Worm (Caenorhabditis elegans): ENCODE measurements around the gene F31D5.6.
"Not testable (repeated sequence)": the region's sequence is repeated elsewhere in the genome, so short reads cannot be mapped to it uniquely, and the experiment has no call there.

F31D5.6 gene

DNA sequence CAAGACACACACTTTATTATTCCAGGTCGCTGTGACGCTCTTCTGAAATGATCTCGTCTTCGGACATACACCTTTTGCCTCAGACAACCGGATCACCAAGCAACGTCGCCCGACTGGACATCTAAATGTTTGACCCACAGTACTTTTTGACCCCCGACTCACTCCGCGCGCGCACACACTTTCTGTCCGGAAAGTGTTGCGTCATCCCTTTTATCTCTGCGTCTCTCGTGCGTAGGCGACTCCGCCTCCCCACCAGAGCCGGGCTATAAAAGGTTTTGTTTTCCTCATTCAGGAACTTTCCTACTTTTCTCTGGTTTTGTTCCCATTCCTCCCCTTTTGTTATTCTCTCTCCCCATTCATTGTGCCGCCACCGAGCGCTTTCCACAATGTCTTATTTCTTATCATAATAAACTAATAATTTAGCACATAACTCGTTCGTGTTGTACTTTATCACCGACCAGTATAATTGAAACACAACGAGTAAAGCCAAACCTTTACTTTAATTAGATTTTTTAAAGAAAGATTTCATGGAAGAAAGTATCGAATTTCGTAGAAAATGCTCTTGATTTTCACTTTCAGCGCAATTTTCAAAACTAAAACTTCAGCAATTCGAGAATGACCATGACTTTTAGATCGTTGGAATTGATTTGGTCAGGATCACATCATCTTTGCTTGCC lies at the start of gene F31D5.6:
Gene F31D5.6 (plus strand): TSS at position 627 of the 677 bp plus-strand sequence.
- TF ChIP-seq madf-6 (GFP tag; IDR thresholded peaks at IDR 0.05) = peak; percentile 81
- TF ChIP-seq K11D2.4 (GFP tag; IDR thresholded peaks at IDR 0.05) = no peak
- TF ChIP-seq B0261.1 (tag; optimal IDR thresholded peaks at IDR 0.05) = no peak
- TF ChIP-seq Y56A3A.18 (GFP tag; IDR thresholded peaks at IDR 0.05) = no peak
- TF ChIP-seq attf-5 (GFP tag; optimal IDR thresholded peaks at IDR 0.05) = no peak
- peak; percentile 40; the same call in 1 of the 2 replicates for TF ChIP-seq madf-8 (GFP tag; conservative IDR thresholded peaks at IDR 0.05)
- peak; percentile 21; the same call in 1 of the 2 replicates for TF ChIP-seq dox-1 (GFP tag; IDR thresholded peaks at IDR 0.05)
- 0 out of 2 replicates have a peak, but pooled peaks have one; percentile 22 for TF ChIP-seq let-526 (GFP tag; IDR thresholded peaks at IDR 0.05)
- 0 out of 2 replicates have a peak, but pooled peaks have one; percentile 12 for TF ChIP-seq hmg-1.2 (GFP tag; IDR thresholded peaks at IDR 0.05)
- no peak for TF ChIP-seq ztf-6 (GFP tag; IDR thresholded peaks at IDR 0.05)
- no peak for TF ChIP-seq nhr-27 (tag; optimal IDR thresholded peaks at IDR 0.05)
- TF ChIP-seq him-1 (tag; optimal IDR thresholded peaks at IDR 0.05) = no peak
- no peak for TF ChIP-seq gei-17 (GFP tag; optimal IDR thresholded peaks at IDR 0.05)
- 0 out of 2 replicates have a peak, but pooled peaks have one; percentile 13 for TF ChIP-seq nfyb-1 (GFP tag; IDR thresholded peaks at IDR 0.05)
- TF ChIP-seq athp-1 (tag; optimal IDR thresholded peaks at IDR 0.05) = no peak

DNA sequence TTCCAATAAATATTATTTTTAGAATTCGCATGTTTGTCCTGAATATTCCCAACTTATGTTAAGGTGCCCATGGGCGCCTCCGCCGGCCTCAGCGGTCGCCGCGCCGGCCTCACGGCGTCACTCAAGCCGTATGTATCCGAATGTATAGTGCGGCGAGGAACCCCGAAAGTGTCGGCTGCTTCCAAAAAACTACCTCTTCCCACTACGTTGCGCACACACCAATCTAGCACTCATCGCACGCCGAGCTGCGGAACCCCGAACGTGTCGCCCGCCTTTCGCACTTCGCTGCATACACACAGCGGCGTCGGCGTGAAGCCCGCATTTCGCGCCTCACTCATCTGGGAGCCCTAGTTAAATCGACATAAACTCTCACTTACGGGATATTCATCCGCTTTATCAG lies 41.7 kb upstream of the F31D5.6 start:
- no peak for TF ChIP-seq lin-26 (GFP tag; IDR thresholded peaks at IDR 0.05)
- TF ChIP-seq zim-3 (tag; optimal IDR thresholded peaks at IDR 0.05) = no peak
- no peak for TF ChIP-seq C06A6.2 (GFP tag; conservative IDR thresholded peaks at IDR 0.05)
- TF ChIP-seq ekl-4 (GFP tag; IDR thresholded peaks at IDR 0.05) = 0 out of 2 replicates have a peak, but pooled peaks have one; percentile 23
- no peak for TF ChIP-seq hrde-1 (tag; optimal IDR thresholded peaks at IDR 0.05; ENCODE audit: borderline replicate concordance)
- TF ChIP-seq zfh-2 (GFP tag; conservative IDR thresholded peaks at IDR 0.05) = peak; percentile 83
- TF ChIP-seq him-1 (tag; optimal IDR thresholded peaks at IDR 0.05) = no peak
- no peak for TF ChIP-seq Y79H2A.3 (GFP tag; conservative IDR thresholded peaks at IDR 0.05)
- 0 out of 2 replicates have a peak, but pooled peaks have one; percentile 31 for TF ChIP-seq dox-1 (GFP tag; IDR thresholded peaks at IDR 0.05)
- TF ChIP-seq attf-6 (GFP tag; IDR thresholded peaks at IDR 0.05) = no peak
- no peak for TF ChIP-seq ceh-40 (GFP tag; IDR thresholded peaks at IDR 0.05)

DNA sequence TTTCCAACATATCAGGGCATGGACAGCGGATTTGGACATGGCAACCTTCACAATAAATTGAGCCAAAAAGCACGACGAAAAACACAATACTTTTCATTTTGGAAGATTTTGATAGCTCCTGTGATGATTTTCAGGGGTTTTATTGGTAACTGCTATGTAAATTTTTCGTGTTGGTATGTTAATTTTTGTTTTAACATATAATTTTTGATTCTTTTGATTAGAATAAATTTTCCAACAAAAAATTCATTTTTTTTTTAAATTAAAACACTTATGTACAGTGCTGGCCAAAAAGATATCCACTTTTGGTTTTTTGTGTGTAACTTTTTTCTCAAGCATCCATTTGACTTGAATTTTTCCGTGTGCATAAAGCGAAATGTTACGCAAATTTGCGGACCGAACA lies 41.1 kb upstream of the F31D5.6 start, which contains the start of gene R03H10.4:
Gene R03H10.4 (minus strand): TSS at position 101 of the 400 bp plus-strand sequence.
- not testable (repeated sequence) for TF ChIP-seq repo-1 (tag; optimal IDR thresholded peaks at IDR 0.05); hsf-1 (GFP tag; IDR thresholded peaks at IDR 0.05); Y53G8AR.9 (GFP tag; conservative IDR thresholded peaks at IDR 0.05)

DNA sequence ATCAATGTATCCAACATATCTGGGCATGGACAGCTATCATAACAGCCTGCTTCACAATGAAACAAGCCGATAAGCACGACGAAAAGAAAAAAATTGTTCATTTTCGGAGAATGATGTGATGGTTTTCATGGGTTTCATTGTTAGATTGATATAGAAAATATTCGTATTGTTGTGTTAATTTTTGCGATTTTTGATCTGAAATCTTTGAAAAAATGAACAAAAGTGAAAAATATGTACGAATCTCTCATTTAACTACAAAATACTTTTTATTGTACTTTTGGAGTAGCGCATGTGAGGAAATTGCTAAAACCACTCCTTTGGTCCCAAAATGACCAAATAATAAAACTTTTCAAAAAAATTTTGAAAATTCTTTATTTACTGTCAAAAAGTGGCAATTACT lies 39.0 kb upstream of the F31D5.6 start, which contains the start of gene R03H10.5:
Gene R03H10.5 (minus strand): TSS at position 101 of the 400 bp plus-strand sequence.
- TF ChIP-seq xnd-1 (tag; optimal IDR thresholded peaks at IDR 0.05) (no peak), athp-1 (tag; optimal IDR thresholded peaks at IDR 0.05) (no peak), ceh-27 (GFP tag; optimal IDR thresholded peaks at IDR 0.05) (no peak), ccch-3 (GFP tag; optimal IDR thresholded peaks at IDR 0.05) (no peak), mel-28 (tag; optimal IDR thresholded peaks at IDR 0.05; ENCODE audit: borderline replicate concordance) (no peak), egl-18 (GFP tag; IDR thresholded peaks at IDR 0.05) (no peak), ekl-4 (GFP tag; IDR thresholded peaks at IDR 0.05) (no peak), mes-4 (tag; optimal IDR thresholded peaks at IDR 0.05) (no peak), lin-35 (GFP tag; optimal IDR thresholded peaks at IDR 0.05) (no peak), egl-44 (GFP tag; IDR thresholded peaks at IDR 0.05) (no peak), F39B2.1 (GFP tag; IDR thresholded peaks at IDR 0.05) (no peak), hlh-12 (tag; optimal IDR thresholded peaks at IDR 0.05) (no peak), ztf-3 (GFP tag; optimal IDR thresholded peaks at IDR 0.05) (no peak), madf-3 (GFP tag; IDR thresholded peaks at IDR 0.05) (no peak), F52B5.7 (tag; optimal IDR thresholded peaks at IDR 0.05) (no peak), rec-8 (tag; optimal IDR thresholded peaks at IDR 0.05) (no peak), Y53F4B.3 (GFP tag; IDR thresholded peaks at IDR 0.05) (no peak), K11D2.4 (GFP tag; IDR thresholded peaks at IDR 0.05) (no peak), T26A5.8 (tag; optimal IDR thresholded peaks at IDR 0.05) (no peak)

All from whole organism, young adult.